Fruit fly (Drosophila melanogaster): ENCODE results near the gene CG4593.
A peak's percentile ranks its signal among the peaks of the same experiment; 100 is the strongest.

The CG4593 gene

dm6 chrX:6985182-6985851 is 28.4 kb upstream of the CG4593 start:
- TF ChIP-seq pan (optimal IDR thresholded peaks at IDR 0.05) (peak; percentile 92), usp (GFP tag; optimal IDR thresholded peaks at IDR 0.05) (no peak), EcR (GFP tag; optimal IDR thresholded peaks at IDR 0.05) (peak; percentile 34 to 81)

- TF ChIP-seq psq (optimal IDR thresholded peaks at IDR 0.05) (no peak), EcR (GFP tag; optimal IDR thresholded peaks at IDR 0.05) (no peak), usp (GFP tag; optimal IDR thresholded peaks at IDR 0.05) (no peak), CG8478 (optimal IDR thresholded peaks at IDR 0.05) (no peak), pan (optimal IDR thresholded peaks at IDR 0.05) (no peak), Dll (optimal IDR thresholded peaks at IDR 0.05) (no peak)
Observed at dm6 chrX:6985980-6986827, 27.5 kb upstream of the CG4593 start, which contains the start of gene bou. bou (plus strand) TSS chrX:6986486.

- no peak for TF ChIP-seq EcR (GFP tag; optimal IDR thresholded peaks at IDR 0.05)
- TF ChIP-seq Dll (optimal IDR thresholded peaks at IDR 0.05) = no peak
- TF ChIP-seq psq (optimal IDR thresholded peaks at IDR 0.05) = no peak
- TF ChIP-seq CG8478 (optimal IDR thresholded peaks at IDR 0.05) = no peak
- no peak for TF ChIP-seq usp (GFP tag; optimal IDR thresholded peaks at IDR 0.05)
- TF ChIP-seq pan (optimal IDR thresholded peaks at IDR 0.05) = no peak
Observed at dm6 chrX:6987091-6987490, 26.6 kb upstream of the CG4593 start.

dm6 chrX:6988082-6988481 is 25.6 kb upstream of the CG4593 start:
- no peak for TF ChIP-seq Dll (optimal IDR thresholded peaks at IDR 0.05)
- no peak for TF ChIP-seq psq (optimal IDR thresholded peaks at IDR 0.05)
- no peak for TF ChIP-seq CG8478 (optimal IDR thresholded peaks at IDR 0.05)

dm6 chrX:6988632-6989338 is 24.9 kb upstream of the CG4593 start:
- TF ChIP-seq EcR (GFP tag; optimal IDR thresholded peaks at IDR 0.05) (no peak), usp (GFP tag; optimal IDR thresholded peaks at IDR 0.05) (no peak), CG8478 (optimal IDR thresholded peaks at IDR 0.05) (no peak), pan (optimal IDR thresholded peaks at IDR 0.05) (no peak), psq (optimal IDR thresholded peaks at IDR 0.05) (no peak), Dll (optimal IDR thresholded peaks at IDR 0.05) (no peak)

- TF ChIP-seq pan (optimal IDR thresholded peaks at IDR 0.05) (no peak), Dll (optimal IDR thresholded peaks at IDR 0.05) (no peak), usp (GFP tag; optimal IDR thresholded peaks at IDR 0.05) (no peak), psq (optimal IDR thresholded peaks at IDR 0.05) (no peak)
Observed at dm6 chrX:6990105-6990504, 23.6 kb upstream of the CG4593 start.

- TF ChIP-seq psq (optimal IDR thresholded peaks at IDR 0.05) (no peak), EcR (GFP tag; optimal IDR thresholded peaks at IDR 0.05) (no peak), usp (GFP tag; optimal IDR thresholded peaks at IDR 0.05) (no peak)
Observed at dm6 chrX:6991286-6991685, 22.4 kb upstream of the CG4593 start, which contains the start of gene ogre. ogre (minus strand) TSS chrX:6991318.

- TF ChIP-seq pan (optimal IDR thresholded peaks at IDR 0.05) (no peak), Dll (optimal IDR thresholded peaks at IDR 0.05) (no peak), usp (GFP tag; optimal IDR thresholded peaks at IDR 0.05) (no peak), EcR (GFP tag; optimal IDR thresholded peaks at IDR 0.05) (no peak), psq (optimal IDR thresholded peaks at IDR 0.05) (no peak), CG8478 (optimal IDR thresholded peaks at IDR 0.05) (no peak)
Observed at dm6 chrX:6993350-6993749, 20.3 kb upstream of the CG4593 start, which contains the start of gene Inx7. Inx7 (minus strand) TSS chrX:6993612.

dm6 chrX:6993753-6994152 is 19.9 kb upstream of the CG4593 start:
- TF ChIP-seq psq (optimal IDR thresholded peaks at IDR 0.05) (no peak), EcR (GFP tag; optimal IDR thresholded peaks at IDR 0.05) (no peak), pan (optimal IDR thresholded peaks at IDR 0.05) (no peak), CG8478 (optimal IDR thresholded peaks at IDR 0.05) (no peak), Dll (optimal IDR thresholded peaks at IDR 0.05) (no peak), usp (GFP tag; optimal IDR thresholded peaks at IDR 0.05) (no peak)

- no peak for TF ChIP-seq pan (optimal IDR thresholded peaks at IDR 0.05)
- TF ChIP-seq CG8478 (optimal IDR thresholded peaks at IDR 0.05) = no peak
- TF ChIP-seq EcR (GFP tag; optimal IDR thresholded peaks at IDR 0.05) = no peak
- no peak for TF ChIP-seq Dll (optimal IDR thresholded peaks at IDR 0.05)
- no peak for TF ChIP-seq psq (optimal IDR thresholded peaks at IDR 0.05)
- no peak for TF ChIP-seq usp (GFP tag; optimal IDR thresholded peaks at IDR 0.05)
Observed at dm6 chrX:6994473-6995179, 19.1 kb upstream of the CG4593 start.

dm6 chrX:6995258-6995657 is 18.4 kb upstream of the CG4593 start:
- no peak for TF ChIP-seq Dll (optimal IDR thresholded peaks at IDR 0.05)
- no peak for TF ChIP-seq psq (optimal IDR thresholded peaks at IDR 0.05)
- no peak for TF ChIP-seq pan (optimal IDR thresholded peaks at IDR 0.05)
- TF ChIP-seq EcR (GFP tag; optimal IDR thresholded peaks at IDR 0.05) = no peak
- TF ChIP-seq CG8478 (optimal IDR thresholded peaks at IDR 0.05) = no peak
- TF ChIP-seq usp (GFP tag; optimal IDR thresholded peaks at IDR 0.05) = no peak
